Worm (Caenorhabditis elegans): Measurements from ENCODE around the gene daf-15.

daf-15 gene

ce11 chrIV:9371126-9371525 is 14.9 kb upstream of the daf-15 start, which contains the start of gene fbxc-58:
TSS of gene fbxc-58 (plus strand) at chrIV:9371508.
- TF ChIP-seq fos-1 (tag; optimal IDR thresholded peaks at IDR 0.05) (peak; percentile 72), unc-55 (GFP tag; optimal IDR thresholded peaks at IDR 0.05) (no peak)

DNA sequence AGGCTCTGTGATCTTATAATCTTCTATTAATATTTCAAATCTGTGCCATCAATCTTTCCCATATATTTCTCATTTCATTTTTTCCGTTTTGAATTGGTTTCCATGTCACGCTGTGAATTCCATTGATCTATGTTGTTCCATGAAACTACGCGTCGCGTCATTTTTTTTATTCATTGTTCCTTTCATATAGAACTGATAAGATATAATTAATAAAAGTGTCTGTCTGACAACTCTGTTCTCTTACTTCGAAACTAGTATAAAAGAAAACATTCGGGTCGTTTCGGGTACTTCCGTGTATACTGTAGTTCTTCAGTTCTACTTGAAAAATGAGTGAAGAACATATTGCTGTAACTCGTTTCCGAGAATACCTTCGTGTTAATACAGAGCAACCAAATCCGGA is 11.5 kb upstream of the daf-15 start, which contains the start of gene C10C5.3:
Gene C10C5.3 (plus strand): TSS at position 301 of the 400 bp plus-strand sequence.
- TF ChIP-seq ama-1 (optimal IDR thresholded peaks at IDR 0.05) (no peak), egl-27 (tag; optimal IDR thresholded peaks at IDR 0.05) (no peak), ztf-1 (GFP tag; conservative IDR thresholded peaks at IDR 0.05) (no peak), aly-2 (tag; optimal IDR thresholded peaks at IDR 0.05) (no peak), nhr-6 (tag; optimal IDR thresholded peaks at IDR 0.05) (no peak)

- TF ChIP-seq ceh-82 (tag; optimal IDR thresholded peaks at IDR 0.05) (no peak), ztf-11 (tag; optimal IDR thresholded peaks at IDR 0.05) (no peak), ztf-4 (tag; optimal IDR thresholded peaks at IDR 0.05) (no peak), nhr-25 (tag; optimal IDR thresholded peaks at IDR 0.05) (peak; percentile 64), lin-39 (tag; optimal IDR thresholded peaks at IDR 0.05) (no peak), Y55F3AM.14 (GFP tag; optimal IDR thresholded peaks at IDR 0.05) (no peak), ZK546.5 (tag; optimal IDR thresholded peaks at IDR 0.05) (no peak), sem-4 (tag; optimal IDR thresholded peaks at IDR 0.05) (no peak), elt-1 (tag; optimal IDR thresholded peaks at IDR 0.05) (no peak), elt-3 (tag; optimal IDR thresholded peaks at IDR 0.05) (no peak), mdl-1 (tag; optimal IDR thresholded peaks at IDR 0.05) (no peak), peb-1 (tag; optimal IDR thresholded peaks at IDR 0.05) (no peak), nhr-21 (tag; optimal IDR thresholded peaks at IDR 0.05) (peak; percentile 34), lsy-2 (tag; optimal IDR thresholded peaks at IDR 0.05) (no peak), gmeb-1 (tag; optimal IDR thresholded peaks at IDR 0.05) (no peak), crh-2 (tag; optimal IDR thresholded peaks at IDR 0.05) (no peak), nhr-11 (tag; optimal IDR thresholded peaks at IDR 0.05) (no peak), skn-1 (tag; optimal IDR thresholded peaks at IDR 0.05) (no peak), lin-11 (tag; optimal IDR thresholded peaks at IDR 0.05) (no peak), nhr-23 (tag; optimal IDR thresholded peaks at IDR 0.05) (no peak), blmp-1 (tag; optimal IDR thresholded peaks at IDR 0.05; ENCODE audit: insufficient read depth) (peak; percentile 6), sma-3 (GFP tag; optimal IDR thresholded peaks at IDR 0.05) (no peak), unc-62 (GFP tag; optimal IDR thresholded peaks at IDR 0.05) (no peak), unc-55 (GFP tag; optimal IDR thresholded peaks at IDR 0.05) (no peak), nhr-6 (tag; optimal IDR thresholded peaks at IDR 0.05) (no peak), sma-9 (GFP tag; optimal IDR thresholded peaks at IDR 0.05) (peak; percentile 66), sma-9 (tag; optimal IDR thresholded peaks at IDR 0.05) (no peak), C34F6.9 (tag; optimal IDR thresholded peaks at IDR 0.05) (no peak), nhr-237 (tag; optimal IDR thresholded peaks at IDR 0.05) (no peak), nhr-10 (tag; optimal IDR thresholded peaks at IDR 0.05) (no peak), ama-1 (optimal IDR thresholded peaks at IDR 0.05) (no peak)
Observed at ce11 chrIV:9376550-9376949, 9.5 kb upstream of the daf-15 start.

ce11 chrIV:9378272-9378671 is 7.7 kb upstream of the daf-15 start, which contains the start of gene C10C5.4:
TSS of gene C10C5.4 (plus strand) at chrIV:9378552.
- no peak for TF ChIP-seq peb-1 (tag; optimal IDR thresholded peaks at IDR 0.05)
- TF ChIP-seq lin-13 (GFP tag; optimal IDR thresholded peaks at IDR 0.05): no peak
- TF ChIP-seq mdl-1 (tag; optimal IDR thresholded peaks at IDR 0.05): no peak
- no peak for TF ChIP-seq ceh-16 (tag; optimal IDR thresholded peaks at IDR 0.05)
- no peak for TF ChIP-seq elt-1 (tag; optimal IDR thresholded peaks at IDR 0.05)
- TF ChIP-seq F13H6.1 (tag; optimal IDR thresholded peaks at IDR 0.05): no peak
- TF ChIP-seq mab-5 (tag; optimal IDR thresholded peaks at IDR 0.05): no peak
- TF ChIP-seq ztf-1 (GFP tag; conservative IDR thresholded peaks at IDR 0.05): no peak
- TF ChIP-seq nhr-12 (tag; optimal IDR thresholded peaks at IDR 0.05): no peak
- TF ChIP-seq zag-1 (tag; optimal IDR thresholded peaks at IDR 0.05): no peak
- no peak for TF ChIP-seq unc-55 (GFP tag; optimal IDR thresholded peaks at IDR 0.05)
- no peak for TF ChIP-seq nhr-25 (tag; optimal IDR thresholded peaks at IDR 0.05)

Data from whole organism, L2 larva.